Worm (Caenorhabditis elegans) whole organism, L2 larva: ENCODE results near the gene Y54G2A.12.
"Not testable (repeated sequence)": the region's sequence is repeated elsewhere in the genome, so short reads cannot be mapped to it uniquely, and the experiment has no call there.

Source experiments
- C34F6.9 ChIP-seq: fragments of 150-350 bp; optimal IDR thresholded peaks from 2 replicates; lab custom pipeline; 2014; ENCODE audit warnings: missing biosample characterization, missing genetic modification characterization
- F13H6.1 ChIP-seq: sonication (generic microtip); optimal IDR thresholded peaks from 2 replicates; lab custom pipeline; 2016; ENCODE audit warnings: missing genetic modification characterization, missing compliant biosample characterization
- R02D3.7 ChIP-seq: fragments of 150-350 bp; optimal IDR thresholded peaks from 2 replicates; lab custom pipeline; 2014; ENCODE audit warnings: missing biosample characterization, missing genetic modification characterization
- Y55F3AM.14 ChIP-seq: fragments of 200-800 bp; sonication (Bioruptor generic); optimal IDR thresholded peaks from 2 replicates; lab custom pipeline; 2018; ENCODE audit warnings: mild to moderate bottlenecking, missing genetic modification characterization, missing compliant biosample characterization
- ZK546.5 ChIP-seq: sonication (generic microtip); optimal IDR thresholded peaks from 2 replicates; lab custom pipeline; 2017; ENCODE audit warnings: missing biosample characterization, missing genetic modification characterization
- alr-1 ChIP-seq: fragments of 150-350 bp; optimal IDR thresholded peaks from 2 replicates; lab custom pipeline; 2014; ENCODE audit warnings: missing biosample characterization, missing genetic modification characterization
- aly-2 ChIP-seq: fragments of 150-350 bp; optimal IDR thresholded peaks from 2 replicates; lab custom pipeline; 2014; ENCODE audit warnings: missing biosample characterization, missing genetic modification characterization
- ama-1 ChIP-seq: fragments of 150-350 bp; optimal IDR thresholded peaks from 2 replicates; lab custom pipeline; 2018; ENCODE audit warnings: inconsistent platforms
- blmp-1 ChIP-seq: sonication (generic microtip); optimal IDR thresholded peaks from 2 replicates; lab custom pipeline; 2017; ENCODE audit warnings: missing genetic modification characterization, mild to moderate bottlenecking, missing compliant biosample characterization, antibody characterized with exemption, moderate library complexity; ENCODE audit not compliant: insufficient read depth
- ceh-16 ChIP-seq: fragments of 150-350 bp; optimal IDR thresholded peaks from 2 replicates; lab custom pipeline; 2014; ENCODE audit warnings: missing biosample characterization, missing genetic modification characterization
- ceh-82 ChIP-seq: fragments of 150-350 bp; optimal IDR thresholded peaks from 2 replicates; lab custom pipeline; 2014; ENCODE audit warnings: missing biosample characterization, missing genetic modification characterization
- dmd-4 ChIP-seq: sonication (generic microtip); optimal IDR thresholded peaks from 2 replicates; lab custom pipeline; 2017; ENCODE audit warnings: missing biosample characterization, missing genetic modification characterization
- egl-27 ChIP-seq: sonication (generic microtip); optimal IDR thresholded peaks from 3 replicates; lab custom pipeline; 2017; ENCODE audit warnings: missing biosample characterization, missing genetic modification reagents, missing genetic modification characterization
- elt-1 ChIP-seq: fragments of 150-350 bp; optimal IDR thresholded peaks from 2 replicates; lab custom pipeline; 2014; ENCODE audit warnings: missing biosample characterization, missing genetic modification characterization
- gmeb-1 ChIP-seq: fragments of 150-350 bp; optimal IDR thresholded peaks from 2 replicates; lab custom pipeline; 2014; ENCODE audit warnings: missing biosample characterization, missing genetic modification characterization
- lin-11 ChIP-seq: fragments of 150-350 bp; sonication (generic microtip); optimal IDR thresholded peaks from 2 replicates; lab custom pipeline; 2014; ENCODE audit warnings: missing biosample characterization, missing genetic modification characterization, inconsistent platforms, mixed read lengths
- lin-13 ChIP-seq: fragments of 150-350 bp; optimal IDR thresholded peaks from 2 replicates; lab custom pipeline; 2014; ENCODE audit warnings: missing biosample characterization, missing genetic modification reagents, missing genetic modification characterization
- lin-39 ChIP-seq: fragments of 150-350 bp; optimal IDR thresholded peaks from 2 replicates; lab custom pipeline; 2014; ENCODE audit warnings: missing biosample characterization, missing genetic modification reagents, missing genetic modification characterization
- lsy-2 ChIP-seq, 2 experiments: fragments of 150-350 bp in 1 of 2; sonication (generic microtip) in 1 of 2; optimal IDR thresholded peaks; 2 replicates each; lab custom pipeline; 2014 to 2017; ENCODE audit warnings: missing biosample characterization in 2 of 2, missing genetic modification characterization in 2 of 2
- mab-5 ChIP-seq: fragments of 150-350 bp; optimal IDR thresholded peaks from 2 replicates; lab custom pipeline; 2014; ENCODE audit warnings: missing biosample characterization, missing genetic modification characterization
- mbf-1 ChIP-seq: sonication (generic microtip); optimal IDR thresholded peaks from 2 replicates; lab custom pipeline; 2017; ENCODE audit warnings: missing biosample characterization, missing genetic modification characterization
- mdl-1 ChIP-seq, 2 experiments: fragments of 150-350 bp in 1 of 2; sonication (generic microtip) in 1 of 2; optimal IDR thresholded peaks; 2 replicates each; lab custom pipeline; 2017; ENCODE audit warnings: missing biosample characterization in 2 of 2, missing genetic modification characterization in 2 of 2
- nhr-10 ChIP-seq: sonication (generic microtip); optimal IDR thresholded peaks from 2 replicates; lab custom pipeline; 2017; ENCODE audit warnings: missing biosample characterization, missing genetic modification characterization
- nhr-11 ChIP-seq: fragments of 150-350 bp; optimal IDR thresholded peaks from 2 replicates; lab custom pipeline; 2014; ENCODE audit warnings: missing biosample characterization, missing genetic modification characterization
- nhr-12 ChIP-seq: fragments of 150-350 bp; optimal IDR thresholded peaks from 2 replicates; lab custom pipeline; 2014; ENCODE audit warnings: missing biosample characterization, missing genetic modification characterization
- nhr-129 ChIP-seq: fragments of 150-350 bp; optimal IDR thresholded peaks from 2 replicates; lab custom pipeline; 2014; ENCODE audit warnings: missing biosample characterization, missing genetic modification characterization
- nhr-21 ChIP-seq: fragments of 150-350 bp; optimal IDR thresholded peaks from 2 replicates; lab custom pipeline; 2014; ENCODE audit warnings: missing biosample characterization, missing genetic modification characterization
- nhr-23 ChIP-seq: fragments of 150-350 bp; optimal IDR thresholded peaks from 2 replicates; lab custom pipeline; 2014; ENCODE audit warnings: missing biosample characterization, missing genetic modification reagents, missing genetic modification characterization
- nhr-237 ChIP-seq: fragments of 150-350 bp; optimal IDR thresholded peaks from 2 replicates; lab custom pipeline; 2014; ENCODE audit warnings: missing biosample characterization, missing genetic modification characterization
- nhr-25 ChIP-seq: fragments of 150-350 bp; sonication (generic microtip); optimal IDR thresholded peaks from 3 replicates; lab custom pipeline; 2014; ENCODE audit warnings: missing biosample characterization, missing genetic modification characterization
- nhr-6 ChIP-seq: fragments of 150-350 bp; optimal IDR thresholded peaks from 2 replicates; lab custom pipeline; 2014; ENCODE audit warnings: missing biosample characterization, missing genetic modification characterization
- nhr-77 ChIP-seq: fragments of 150-350 bp; optimal IDR thresholded peaks from 2 replicates; lab custom pipeline; 2014; ENCODE audit warnings: missing biosample characterization, missing genetic modification characterization
- peb-1 ChIP-seq: fragments of 150-350 bp; optimal IDR thresholded peaks from 2 replicates; lab custom pipeline; 2014; ENCODE audit warnings: missing biosample characterization, missing genetic modification characterization
- sem-4 ChIP-seq: fragments of 150-350 bp; optimal IDR thresholded peaks from 2 replicates; lab custom pipeline; 2014; ENCODE audit warnings: missing biosample characterization, missing genetic modification reagents, missing genetic modification characterization
- skn-1 ChIP-seq: sonication (generic microtip); optimal IDR thresholded peaks from 2 replicates; lab custom pipeline; 2017; ENCODE audit warnings: missing biosample characterization, missing genetic modification characterization
- sma-3 ChIP-seq: sonication (generic microtip); optimal IDR thresholded peaks from 2 replicates; lab custom pipeline; 2016; ENCODE audit warnings: missing genetic modification reagents, missing genetic modification characterization, missing compliant biosample characterization
- sma-9 ChIP-seq, 2 experiments: fragments of 150-350 bp in 1 of 2; sonication (generic microtip) in 1 of 2; optimal IDR thresholded peaks; 2 replicates each; lab custom pipeline; 2014 to 2016; ENCODE audit warnings: missing genetic modification characterization in 2 of 2, mild to moderate bottlenecking in 1 of 2, missing biosample characterization in 1 of 2, missing compliant biosample characterization in 1 of 2, missing genetic modification reagents in 1 of 2, moderate library complexity in 1 of 2
- unc-39 ChIP-seq: fragments of 150-350 bp; optimal IDR thresholded peaks from 2 replicates; lab custom pipeline; 2014; ENCODE audit warnings: missing biosample characterization, missing genetic modification characterization
- unc-55 ChIP-seq: fragments of 150-350 bp; sonication (generic microtip); optimal IDR thresholded peaks from 3 replicates; lab custom pipeline; 2014; ENCODE audit warnings: missing biosample characterization, missing genetic modification reagents, missing genetic modification characterization
- unc-62 ChIP-seq: fragments of 150-350 bp; optimal IDR thresholded peaks from 2 replicates; lab custom pipeline; 2014; ENCODE audit warnings: missing biosample characterization, missing genetic modification reagents, missing genetic modification characterization
- ztf-1 ChIP-seq: fragments of 200-800 bp; sonication (Bioruptor generic); conservative IDR thresholded peaks from 2 replicates; pipeline ENCODE4 v1.3.6; 2022; ENCODE audit warnings: missing genetic modification characterization, missing compliant biosample characterization
- ztf-11 ChIP-seq: sonication (generic microtip); optimal IDR thresholded peaks from 2 replicates; lab custom pipeline; 2017; ENCODE audit warnings: missing biosample characterization, missing genetic modification characterization

Y54G2A.12 gene

DNA sequence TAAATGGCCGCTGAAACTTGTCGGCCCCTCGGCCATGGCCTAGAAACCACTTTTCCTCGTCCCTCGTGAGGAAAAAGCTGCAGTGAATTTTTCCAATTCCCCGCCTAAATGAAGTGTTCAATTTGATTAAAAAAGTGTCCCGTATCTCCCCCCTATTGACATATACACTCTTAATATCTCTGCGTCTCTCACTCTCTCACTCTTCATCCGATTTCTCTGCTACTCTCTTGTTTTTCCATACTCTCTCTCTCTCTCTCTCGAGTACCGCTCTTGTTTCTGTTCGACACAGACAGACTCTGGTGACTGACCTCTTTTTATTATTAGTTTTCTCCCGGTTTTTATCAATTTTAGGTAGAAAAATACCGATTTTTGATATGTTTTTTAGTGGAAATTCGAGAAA is 2.4 kb upstream of the Y54G2A.12 start (continued):
- TF ChIP-seq mdl-1 (tag; optimal IDR thresholded peaks at IDR 0.05; lab: Kevin White, UChicago), result no peak

DNA sequence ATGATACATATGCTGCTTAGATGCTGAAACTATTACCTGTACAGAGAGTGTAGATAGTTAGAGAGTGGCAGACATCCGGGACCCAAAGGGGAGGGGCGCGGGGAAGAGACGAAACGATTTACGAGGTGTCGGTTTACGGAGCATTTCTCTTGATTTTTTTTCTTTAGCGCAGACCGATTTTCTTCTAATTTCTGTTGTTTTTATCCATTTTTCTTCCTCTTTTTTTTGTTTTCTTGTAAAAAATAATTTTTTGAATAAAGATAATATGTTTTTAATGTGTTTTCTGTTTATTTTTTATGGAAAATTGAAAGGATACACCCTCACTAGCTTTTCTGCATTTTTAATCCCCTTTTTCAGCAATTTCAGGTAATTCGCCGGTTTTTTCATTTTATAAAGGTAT is 4.8 kb downstream of the Y54G2A.12 start, which contains the start of gene Y54G2A.72:
Y54G2A.72 (plus strand) TSS at position 301 of the 400 bp plus-strand sequence.
- not testable (repeated sequence) for TF ChIP-seq ztf-11 (tag; lab: Kevin White, UChicago); R02D3.7 (tag; lab: Kevin White, UChicago); unc-62 (GFP tag; lab: Kevin White, UChicago)
- TF ChIP-seq, all 48 proteins: peak for 0; not testable (repeated sequence) for 48

DNA sequence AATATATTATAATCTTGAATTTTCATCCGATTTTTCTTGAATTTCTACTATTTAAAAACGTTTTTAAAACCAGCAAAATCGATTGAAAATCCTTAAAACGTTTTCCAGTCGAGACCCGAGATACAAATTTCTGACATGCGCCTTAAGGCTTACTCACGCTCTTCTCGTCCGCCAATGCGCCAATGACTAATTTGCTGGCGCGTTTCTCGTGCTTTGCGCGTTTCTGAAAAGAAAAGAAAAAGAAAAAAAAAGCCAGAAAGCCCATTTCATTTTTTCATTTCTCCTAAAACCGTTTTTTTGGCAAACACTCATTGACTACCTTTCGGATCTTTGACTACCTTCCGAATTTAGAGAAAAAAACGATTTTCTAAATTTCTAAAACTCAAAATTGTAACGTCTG is 5.9 kb downstream of the Y54G2A.12 start:
- peak; percentile 1 for TF ChIP-seq unc-55 (GFP tag; lab: Kevin White, UChicago)
- no peak for TF ChIP-seq F13H6.1 (tag; lab: Kevin White, UChicago)

DNA sequence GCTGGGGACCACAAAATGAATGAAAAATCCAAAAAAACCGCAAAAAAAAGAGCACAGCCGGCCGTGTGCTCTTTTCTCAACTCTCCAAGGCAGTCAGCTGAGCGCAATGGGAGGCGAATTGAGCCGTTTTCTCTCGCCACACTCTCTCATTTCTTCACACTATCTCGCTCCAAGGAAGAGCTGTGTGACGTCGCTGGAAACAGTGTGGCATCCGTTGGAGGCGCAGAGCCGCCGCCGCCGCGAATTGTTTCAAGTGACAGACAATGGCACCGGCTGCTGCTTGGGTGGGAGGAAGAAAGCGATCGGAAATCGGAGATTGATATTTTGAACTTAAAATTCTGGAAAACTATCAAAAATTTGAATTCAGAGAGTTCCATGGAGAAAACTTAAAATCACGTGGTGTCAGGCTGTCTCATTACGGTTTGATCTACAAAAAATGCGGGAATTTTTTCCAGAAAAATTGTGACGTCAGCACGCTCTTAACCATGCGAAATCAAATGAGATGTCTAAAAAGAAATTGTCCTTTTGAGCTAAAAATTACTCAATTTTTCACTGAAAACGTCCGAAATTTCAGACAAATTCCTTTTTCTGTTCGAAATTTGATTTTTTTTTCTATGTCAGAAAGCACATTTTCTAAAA is 6.5 kb downstream of the Y54G2A.12 start:
- TF ChIP-seq alr-1 (tag; lab: Kevin White, UChicago), result no peak
- no peak for TF ChIP-seq aly-2 (tag; lab: Kevin White, UChicago)
- no peak for TF ChIP-seq ceh-82 (tag; lab: Kevin White, UChicago)
- TF ChIP-seq nhr-6 (tag; lab: Kevin White, UChicago), result no peak
- TF ChIP-seq unc-55 (GFP tag; lab: Kevin White, UChicago), result peak; percentile 51
- no peak for TF ChIP-seq sma-3 (GFP tag; lab: Kevin White, UChicago)
- no peak for TF ChIP-seq dmd-4
- no peak for TF ChIP-seq elt-1 (tag; lab: Kevin White, UChicago)
- no peak for TF ChIP-seq ceh-16 (tag; lab: Kevin White, UChicago)
- peak; percentile 71 for TF ChIP-seq F13H6.1 (tag; lab: Kevin White, UChicago)
- TF ChIP-seq lin-39 (tag; lab: Kevin White, UChicago), result no peak
- no peak for TF ChIP-seq ztf-11 (tag; lab: Kevin White, UChicago)
- TF ChIP-seq C34F6.9 (tag; lab: Kevin White, UChicago), result peak; percentile 45
- TF ChIP-seq lin-11 (tag; lab: Kevin White, UChicago), result no peak
- no peak for TF ChIP-seq nhr-12 (tag; lab: Kevin White, UChicago)
- no peak for TF ChIP-seq nhr-21 (tag; lab: Kevin White, UChicago)
- no peak for TF ChIP-seq mbf-1 (tag; lab: Kevin White, UChicago)
- TF ChIP-seq sma-9 (GFP tag; optimal IDR thresholded peaks at IDR 0.05; lab: Kevin White, UChicago), result peak; percentile 72
- TF ChIP-seq sma-9 (tag; optimal IDR thresholded peaks at IDR 0.05; lab: Kevin White, UChicago), result no peak
- TF ChIP-seq sem-4 (tag; lab: Kevin White, UChicago), result no peak
- TF ChIP-seq gmeb-1 (tag; lab: Kevin White, UChicago), result no peak
- TF ChIP-seq nhr-10 (tag; lab: Kevin White, UChicago), result no peak
- TF ChIP-seq skn-1, result no peak
- peak; percentile 46 for TF ChIP-seq nhr-129
- TF ChIP-seq nhr-77, result no peak
- no peak for TF ChIP-seq unc-62 (GFP tag; lab: Kevin White, UChicago)
- no peak for TF ChIP-seq mab-5 (tag; lab: Kevin White, UChicago)
- no peak for TF ChIP-seq unc-39 (tag; lab: Kevin White, UChicago)
- TF ChIP-seq lsy-2 (tag; optimal IDR thresholded peaks at IDR 0.05; lab: Kevin White, UChicago), result peak in 1 of 2 experiments; percentile 52
- TF ChIP-seq nhr-237 (tag; lab: Kevin White, UChicago), result no peak
- no peak for TF ChIP-seq ztf-1 (GFP tag; lab: Robert Waterston, UW)
- TF ChIP-seq nhr-11 (tag; lab: Kevin White, UChicago), result no peak
- TF ChIP-seq peb-1 (tag; lab: Kevin White, UChicago), result peak; percentile 6
- no peak for TF ChIP-seq nhr-23 (tag; lab: Kevin White, UChicago)

DNA sequence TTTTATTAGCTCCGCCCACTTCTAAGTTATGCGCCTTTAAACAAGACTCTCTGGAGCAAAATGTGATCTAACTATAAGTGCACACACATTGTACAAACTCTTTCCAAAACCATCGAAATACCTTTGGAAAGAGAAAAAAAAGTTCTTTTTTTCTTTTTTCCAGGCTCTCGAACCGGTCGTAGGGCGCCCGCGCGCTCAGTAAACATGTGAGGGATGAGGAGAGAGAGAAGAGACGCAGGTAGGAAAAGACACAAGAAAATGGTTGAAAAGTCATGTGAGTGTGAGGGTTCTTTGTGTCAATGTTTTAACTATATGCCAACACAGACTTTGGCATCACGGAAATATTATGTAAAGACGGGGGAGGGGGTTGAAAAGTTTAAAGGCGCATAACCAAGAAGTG is 8.1 kb downstream of the Y54G2A.12 start:
- TF ChIP-seq lin-13 (GFP tag; lab: Kevin White, UChicago) (peak; percentile 79), F13H6.1 (tag; lab: Kevin White, UChicago) (peak; percentile 91), blmp-1 (tag; lab: Kevin White, UChicago) (peak; percentile 23), ztf-1 (GFP tag; lab: Robert Waterston, UW) (no peak), nhr-237 (tag; lab: Kevin White, UChicago) (no peak), mbf-1 (tag; lab: Kevin White, UChicago) (no peak), ZK546.5 (tag; lab: Kevin White, UChicago) (no peak), sma-9 (GFP tag; optimal IDR thresholded peaks at IDR 0.05; lab: Kevin White, UChicago) (peak; percentile 85), sma-9 (tag; optimal IDR thresholded peaks at IDR 0.05; lab: Kevin White, UChicago) (no peak), gmeb-1 (tag; lab: Kevin White, UChicago) (peak; percentile 72), mab-5 (tag; lab: Kevin White, UChicago) (peak; percentile 20), lin-39 (tag; lab: Kevin White, UChicago) (no peak), lsy-2 (tag; optimal IDR thresholded peaks at IDR 0.05; lab: Kevin White, UChicago) (peak in 1 of 2 experiments; percentile 82), sem-4 (tag; lab: Kevin White, UChicago) (peak; percentile 39), unc-62 (GFP tag; lab: Kevin White, UChicago) (no peak), sma-3 (GFP tag; lab: Kevin White, UChicago) (peak; percentile 62), egl-27 (tag; lab: Kevin White, UChicago) (peak; percentile 36), nhr-12 (tag; lab: Kevin White, UChicago) (no peak), ama-1 (lab: Kevin White, UChicago) (peak; percentile 84), nhr-25 (peak; percentile 91), nhr-21 (tag; lab: Kevin White, UChicago) (peak; percentile 59), ceh-82 (tag; lab: Kevin White, UChicago) (no peak), Y55F3AM.14 (peak; percentile 16)
